Worm (Caenorhabditis elegans): ENCODE data around the gene F19B6.1.
"Not testable (repeated sequence)": the region's sequence is repeated elsewhere in the genome, so short reads cannot be mapped to it uniquely, and the experiment has no call there.

- TF ChIP-seq nhr-76, R02D3.7, nhr-28, ceh-82 (tag; optimal IDR thresholded peaks at IDR 0.05): not testable (repeated sequence)
Observed at ce11 chrIV:12326932-12327331, 8.9 kb downstream of the F19B6.1 start, which contains the start of gene F19B6.3.
